Worm (Caenorhabditis elegans) whole organism, L1 larva: ENCODE data around the gene otpl-2.

ENCODE experiments used
- C04F5.9 ChIP-seq: sonication (generic microtip); optimal IDR thresholded peaks from 2 replicates; lab custom pipeline; 2016; ENCODE audit warnings: missing genetic modification characterization, missing compliant biosample characterization
- egl-27 ChIP-seq, 2 experiments: fragments of 150-350 bp in 1 of 2; sonication (generic microtip); optimal IDR thresholded peaks; 3 replicates each; lab custom pipeline; 2017 to 2018; ENCODE audit warnings: missing biosample characterization in 2 of 2, missing genetic modification characterization in 2 of 2, missing genetic modification reagents in 2 of 2
- fkh-10 ChIP-seq: sonication (generic microtip); optimal IDR thresholded peaks from 2 replicates; lab custom pipeline; 2017; ENCODE audit warnings: missing biosample characterization, missing genetic modification reagents, missing genetic modification characterization
- pqm-1 ChIP-seq: sonication (generic microtip); optimal IDR thresholded peaks from 3 replicates; lab custom pipeline; 2017; ENCODE audit warnings: missing biosample characterization, missing genetic modification characterization

ce11 chrV:4125552-4126084 is 52.1 kb downstream of the otpl-2 start, which contains the start of gene T05B4.12:
- TF ChIP-seq egl-27 (tag; optimal IDR thresholded peaks at IDR 0.05; lab: Kevin White, UChicago): no peak
- TF ChIP-seq C04F5.9 (tag; lab: Kevin White, UChicago): no peak
- no peak for TF ChIP-seq pqm-1
- TF ChIP-seq fkh-10 (GFP tag; lab: Kevin White, UChicago): no peak
